Worm (Caenorhabditis elegans) whole organism, mixed stage, embryonic: Measurements from ENCODE around the gene sre-35.

Source experiments
- mab-5 ChIP-seq: fragments of 150-350 bp; optimal IDR thresholded peaks from 2 replicates; lab custom pipeline; 2014; ENCODE audit warnings: missing biosample characterization, missing genetic modification characterization
- mep-1 ChIP-seq: fragments of 150-350 bp; optimal IDR thresholded peaks from 2 replicates; lab custom pipeline; 2017; ENCODE audit warnings: missing biosample characterization, missing genetic modification reagents, missing genetic modification characterization, inconsistent platforms

ce11 chrII:12471138-12471855 is 18.6 kb upstream of the sre-35 start, which contains the start of the genes F15A4.5 and phat-8:
- TF ChIP-seq mep-1 (tag; lab: Kevin White, UChicago) (no peak), mab-5 (tag; lab: Kevin White, UChicago) (no peak)
